Worm (Caenorhabditis elegans) whole organism, late embryonic: Measurements from ENCODE around the gene R09H10.2.
"Not testable (repeated sequence)": the region's sequence is repeated elsewhere in the genome, so short reads cannot be mapped to it uniquely, and the experiment has no call there.

Experiments
- K09A11.1 ChIP-seq: sonication (generic microtip); optimal IDR thresholded peaks from 2 replicates; lab custom pipeline; 2017; ENCODE audit warnings: antibody characterized with exemption, mild to moderate bottlenecking, missing genetic modification characterization, missing compliant biosample characterization; ENCODE audit not compliant: insufficient read depth
- T23F11.4 ChIP-seq: fragments of 200-800 bp; sonication (Bioruptor generic); optimal IDR thresholded peaks from 2 replicates; lab custom pipeline; 2018; ENCODE audit warnings: mild to moderate bottlenecking, missing genetic modification characterization, missing compliant biosample characterization
- ceh-31 ChIP-seq: sonication (generic microtip); optimal IDR thresholded peaks from 2 replicates; lab custom pipeline; 2016; ENCODE audit warnings: missing genetic modification characterization, missing compliant biosample characterization
- ceh-48 ChIP-seq: sonication (generic microtip); optimal IDR thresholded peaks from 2 replicates; lab custom pipeline; 2016; ENCODE audit warnings: missing genetic modification characterization, inconsistent platforms, missing compliant biosample characterization
- che-1 ChIP-seq: sonication (generic microtip); optimal IDR thresholded peaks from 2 replicates; lab custom pipeline; 2016; ENCODE audit warnings: mild to moderate bottlenecking, missing genetic modification characterization, missing compliant biosample characterization
- dve-1 ChIP-seq: sonication (generic microtip); optimal IDR thresholded peaks from 2 replicates; lab custom pipeline; 2017; ENCODE audit warnings: antibody characterized with exemption, mild to moderate bottlenecking, missing genetic modification characterization, missing compliant biosample characterization
- fkh-6 ChIP-seq: sonication (generic microtip); optimal IDR thresholded peaks from 2 replicates; lab custom pipeline; 2016; ENCODE audit warnings: missing genetic modification characterization, missing compliant biosample characterization
- hlh-15 ChIP-seq: sonication (generic microtip); optimal IDR thresholded peaks from 2 replicates; lab custom pipeline; 2016; ENCODE audit warnings: missing genetic modification characterization, missing compliant biosample characterization
- hlh-30 ChIP-seq: sonication (generic microtip); optimal IDR thresholded peaks from 2 replicates; lab custom pipeline; 2017; ENCODE audit warnings: antibody characterized with exemption, missing genetic modification characterization, missing compliant biosample characterization; ENCODE audit not compliant: insufficient read depth
- hlh-6 ChIP-seq: sonication (generic microtip); optimal IDR thresholded peaks from 2 replicates; lab custom pipeline; 2016; ENCODE audit warnings: missing genotype, missing genetic modification characterization, missing compliant biosample characterization
- lim-6 ChIP-seq: sonication (generic microtip); optimal IDR thresholded peaks from 2 replicates; lab custom pipeline; 2016; ENCODE audit warnings: missing genetic modification characterization, missing compliant biosample characterization
- mec-3 ChIP-seq: sonication (generic microtip); optimal IDR thresholded peaks from 2 replicates; lab custom pipeline; 2016; ENCODE audit warnings: borderline replicate concordance, missing genetic modification characterization, missing compliant biosample characterization
- nfya-1 ChIP-seq: sonication (generic microtip); optimal IDR thresholded peaks from 2 replicates; lab custom pipeline; 2017; ENCODE audit warnings: missing genetic modification characterization, mild to moderate bottlenecking, missing compliant biosample characterization, antibody characterized with exemption, moderate library complexity
- pha-2 ChIP-seq: sonication (generic microtip); optimal IDR thresholded peaks from 2 replicates; lab custom pipeline; 2017; ENCODE audit warnings: mild to moderate bottlenecking, missing genetic modification characterization, missing compliant biosample characterization
- pros-1 ChIP-seq: fragments of 150-350 bp; optimal IDR thresholded peaks from 2 replicates; lab custom pipeline; 2014; ENCODE audit warnings: missing biosample characterization, missing genetic modification reagents, missing genetic modification characterization
- syd-9 ChIP-seq: sonication (generic microtip); optimal IDR thresholded peaks from 2 replicates; lab custom pipeline; 2016; ENCODE audit warnings: mild to moderate bottlenecking, missing genetic modification characterization, moderate library complexity, missing compliant biosample characterization
- ttx-3 ChIP-seq: sonication (generic microtip); optimal IDR thresholded peaks from 2 replicates; lab custom pipeline; 2016; ENCODE audit warnings: missing genetic modification reagents, missing genetic modification characterization, missing compliant biosample characterization
- unc-86 ChIP-seq: sonication (generic microtip); optimal IDR thresholded peaks from 2 replicates; lab custom pipeline; 2016; ENCODE audit warnings: missing genetic modification characterization, missing compliant biosample characterization
- zip-5 ChIP-seq: sonication (generic microtip); optimal IDR thresholded peaks from 2 replicates; lab custom pipeline; 2016; ENCODE audit warnings: missing genetic modification characterization, missing compliant biosample characterization

Gene R09H10.2

ce11 chrIV:10636649-10637048 is 33.9 kb downstream of the R09H10.2 start, which contains the start of gene F56C4.1:
TSS of gene F56C4.1 (plus strand) at chrIV:10636949.
- no peak for TF ChIP-seq hlh-6
- no peak for TF ChIP-seq dve-1 (tag; lab: Kevin White, UChicago)
- TF ChIP-seq pha-2 (tag; lab: Kevin White, UChicago): no peak
- TF ChIP-seq ttx-3 (tag; lab: Kevin White, UChicago): no peak
- no peak for TF ChIP-seq nfya-1 (tag; lab: Kevin White, UChicago)
- TF ChIP-seq ceh-31 (tag; lab: Kevin White, UChicago): no peak
- no peak for TF ChIP-seq lim-6 (tag; lab: Kevin White, UChicago)
- TF ChIP-seq pros-1: no peak
- TF ChIP-seq fkh-6 (tag; lab: Kevin White, UChicago): no peak
- TF ChIP-seq hlh-30 (tag; lab: Kevin White, UChicago): no peak
- TF ChIP-seq syd-9 (tag; lab: Kevin White, UChicago): no peak
- TF ChIP-seq mec-3 (tag; lab: Kevin White, UChicago): no peak
- no peak for TF ChIP-seq unc-86

DNA sequence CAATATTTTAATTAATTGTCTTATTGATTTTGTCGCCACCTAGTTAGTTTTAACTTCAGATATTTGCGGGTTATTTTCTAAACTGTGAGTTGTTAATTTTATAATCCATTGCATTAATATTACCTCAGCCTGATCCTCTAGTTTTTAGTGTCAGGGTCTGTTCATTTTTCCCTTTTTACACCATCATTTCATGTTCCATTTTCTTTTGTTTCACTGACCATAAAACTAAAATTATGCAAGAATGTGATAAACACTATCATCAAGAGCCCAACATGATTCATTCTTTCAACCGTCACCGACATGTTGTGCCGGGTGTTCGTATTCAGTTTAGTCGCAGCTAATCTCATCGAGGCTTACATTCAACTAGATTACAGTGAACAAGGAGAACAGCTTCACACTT is 36.2 kb downstream of the R09H10.2 start, which contains the start of gene F56C4.2:
F56C4.2 (plus strand) TSS at position 301 of the 400 bp plus-strand sequence.
- TF ChIP-seq T23F11.4 (GFP tag; lab: Kevin White, UChicago): no peak
- TF ChIP-seq hlh-15 (tag; lab: Kevin White, UChicago): no peak
- TF ChIP-seq pros-1: no peak
- TF ChIP-seq ceh-48: no peak
- no peak for TF ChIP-seq che-1

DNA sequence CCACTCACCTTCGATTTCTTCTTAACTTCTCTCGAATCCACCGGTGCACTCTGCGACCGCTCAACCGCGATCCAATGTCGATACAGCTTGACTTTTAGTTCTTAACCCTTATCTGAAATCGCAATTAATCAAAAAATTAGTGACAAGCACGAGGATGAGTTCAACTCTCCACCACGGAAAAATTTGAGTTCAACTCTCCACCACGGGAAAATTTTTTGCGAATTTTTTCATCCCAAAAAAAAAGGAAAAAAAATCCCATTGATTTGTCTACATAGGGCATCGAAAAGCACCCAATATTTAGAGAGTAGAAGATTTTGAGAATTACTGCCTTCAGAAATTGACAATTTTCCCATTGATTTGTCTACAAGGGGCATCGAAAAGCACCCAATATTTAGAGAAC is 51.3 kb downstream of the R09H10.2 start, which contains the start of gene glb-19:
glb-19 (minus strand) TSS at position 101 of the 400 bp plus-strand sequence.
- not testable (repeated sequence) for TF ChIP-seq fkh-6 (tag; lab: Kevin White, UChicago); K09A11.1; zip-5
